Fruit fly (Drosophila melanogaster) whole organism, embryonic: ENCODE data around the gene PIG-U.
A peak's percentile ranks its signal among the peaks of the same experiment; 100 is the strongest.

Experiments
- ATbp ChIP-seq: fragments of 200-800 bp; sonication (Bioruptor generic); optimal IDR thresholded peaks from 2 replicates; lab custom pipeline; 2017; ENCODE audit warnings: missing biosample characterization, mild to moderate bottlenecking, missing genetic modification characterization, missing genetic modification reagents
- Blimp-1 ChIP-seq: fragments of 200-800 bp; sonication (Bioruptor generic); optimal IDR thresholded peaks from 3 replicates; lab custom pipeline; 2018; ENCODE audit warnings: missing biosample characterization, missing genetic modification characterization, mild to moderate bottlenecking, moderate library complexity, missing genetic modification reagents
- CG10366 ChIP-seq: fragments of 200-800 bp; sonication (Bioruptor generic); IDR thresholded peaks from 2 replicates; pipeline ENCODE4 v1.3.6; 2022; ENCODE audit warnings: missing biosample characterization, missing genetic modification characterization
- CG11560 ChIP-seq: fragments of 200-800 bp; sonication (Bioruptor generic); IDR thresholded peaks from 3 replicates; pipeline ENCODE4 v1.3.6; 2022; ENCODE audit warnings: missing biosample characterization, missing genetic modification characterization
- CG12155 ChIP-seq: fragments of 200-800 bp; sonication (Bioruptor generic); optimal IDR thresholded peaks from 3 replicates; lab custom pipeline; 2016; ENCODE audit warnings: missing biosample characterization, missing genetic modification characterization
- CG12942 ChIP-seq: fragments of 200-800 bp; sonication (Bioruptor generic); optimal IDR thresholded peaks from 3 replicates; lab custom pipeline; 2016; ENCODE audit warnings: missing biosample characterization, missing genetic modification characterization
- CG14441 ChIP-seq: fragments of 200-800 bp; sonication (Bioruptor generic); IDR thresholded peaks from 2 replicates; pipeline ENCODE4 v1.3.6; 2022; ENCODE audit warnings: missing biosample characterization, missing genetic modification characterization
- CG14667 ChIP-seq: fragments of 200-800 bp; sonication (Bioruptor generic); IDR thresholded peaks from 2 replicates; pipeline ENCODE4 v1.3.6; 2022; ENCODE audit warnings: missing biosample characterization, missing genetic modification characterization
- CG14710 ChIP-seq: fragments of 200-800 bp; sonication (Bioruptor generic); optimal IDR thresholded peaks from 3 replicates; lab custom pipeline; 2019; ENCODE audit warnings: missing biosample characterization, mild to moderate bottlenecking, missing genetic modification characterization, moderate library complexity
- CG14860 ChIP-seq: fragments of 200-800 bp; sonication (Bioruptor generic); IDR thresholded peaks from 3 replicates; pipeline ENCODE4 v1.3.6; 2022; ENCODE audit warnings: missing biosample characterization, missing genetic modification characterization; ENCODE audit not compliant: partially characterized antibody
- CG1602 ChIP-seq: fragments of 200-800 bp; sonication (Bioruptor generic); optimal IDR thresholded peaks from 3 replicates; lab custom pipeline; 2016; ENCODE audit warnings: missing biosample characterization, missing genetic modification characterization
- CG1647 ChIP-seq: fragments of 200-800 bp; sonication (Bioruptor generic); optimal IDR thresholded peaks from 3 replicates; lab custom pipeline; 2016; ENCODE audit warnings: missing biosample characterization, missing genetic modification characterization
- CG16815 ChIP-seq: fragments of 200-800 bp; sonication (Bioruptor generic); optimal IDR thresholded peaks from 3 replicates; lab custom pipeline; 2017; ENCODE audit warnings: missing biosample characterization, mild to moderate bottlenecking, missing genetic modification characterization
- CG17361 ChIP-seq: fragments of 200-800 bp; sonication (Bioruptor generic); IDR thresholded peaks from 3 replicates; pipeline ENCODE4 v1.3.6; 2022; ENCODE audit warnings: missing biosample characterization, missing genetic modification characterization
- CG18262 ChIP-seq: fragments of 200-800 bp; optimal IDR thresholded peaks from 3 replicates; lab custom pipeline; 2019; ENCODE audit warnings: missing biosample characterization, mild to moderate bottlenecking, missing genetic modification characterization, moderate library complexity
- CG18599 ChIP-seq: fragments of 200-800 bp; sonication (Bioruptor generic); optimal IDR thresholded peaks from 3 replicates; lab custom pipeline; 2017; ENCODE audit warnings: missing biosample characterization, missing genetic modification characterization, mild to moderate bottlenecking, moderate library complexity, missing genetic modification reagents
- CG2875 ChIP-seq: fragments of 200-800 bp; sonication (Bioruptor generic); optimal IDR thresholded peaks from 2 replicates; lab custom pipeline; 2017; ENCODE audit warnings: missing biosample characterization, mild to moderate bottlenecking, missing genetic modification characterization, missing genetic modification reagents
- CG30403 ChIP-seq: fragments of 200-800 bp; sonication (Bioruptor generic); optimal IDR thresholded peaks from 3 replicates; lab custom pipeline; 2016; ENCODE audit warnings: missing biosample characterization, missing genetic modification characterization
- CG31441 ChIP-seq: fragments of 200-800 bp; sonication (Bioruptor generic); IDR thresholded peaks from 2 replicates; pipeline ENCODE4 v1.3.6; 2022; ENCODE audit warnings: missing biosample characterization, missing genetic modification characterization
- CG5180 ChIP-seq: fragments of 200-800 bp; sonication (Bioruptor generic); optimal IDR thresholded peaks from 3 replicates; lab custom pipeline; 2017; ENCODE audit warnings: missing biosample characterization, missing genetic modification characterization, mild to moderate bottlenecking, moderate library complexity, missing genetic modification reagents
- CG6272 ChIP-seq: fragments of 200-800 bp; sonication (Bioruptor generic); IDR thresholded peaks from 2 replicates; pipeline ENCODE4 v1.3.6; 2022; ENCODE audit warnings: missing biosample characterization, missing genetic modification characterization
- CG6689 ChIP-seq: fragments of 200-800 bp; sonication (Bioruptor generic); IDR thresholded peaks from 2 replicates; pipeline ENCODE4 v1.3.6; 2022; ENCODE audit warnings: missing biosample characterization, missing genetic modification characterization
- CG6791 ChIP-seq: fragments of 200-800 bp; sonication (Bioruptor generic); IDR thresholded peaks from 3 replicates; pipeline ENCODE4 v1.3.6; 2022; ENCODE audit warnings: missing biosample characterization, missing genetic modification characterization; ENCODE audit not compliant: partially characterized antibody
- CkIIα-i1 ChIP-seq: fragments of 200-800 bp; sonication (Bioruptor generic); IDR thresholded peaks from 2 replicates; pipeline ENCODE4 v1.3.6; 2022; ENCODE audit warnings: missing biosample characterization, missing genetic modification characterization
- Dbx ChIP-seq: fragments of 200-800 bp; sonication (Bioruptor generic); IDR thresholded peaks from 3 replicates; pipeline ENCODE4 v1.3.6; 2022; ENCODE audit warnings: missing biosample characterization, missing genetic modification characterization
- E2f1 ChIP-seq: fragments of 200-800 bp; sonication (Bioruptor generic); IDR thresholded peaks from 2 replicates; pipeline ENCODE4 v1.3.6; 2022; ENCODE audit warnings: missing biosample characterization, missing genetic modification characterization
- HHEX ChIP-seq: fragments of 200-800 bp; sonication (Bioruptor generic); optimal IDR thresholded peaks from 3 replicates; lab custom pipeline; 2017; ENCODE audit warnings: missing biosample characterization, mild to moderate bottlenecking, missing genetic modification characterization, missing genetic modification reagents
- MBD-R2 ChIP-seq: fragments of 200-800 bp; sonication (Bioruptor generic); IDR thresholded peaks from 2 replicates; pipeline ENCODE4 v1.3.6; 2022; ENCODE audit warnings: missing biosample characterization, missing genetic modification characterization
- Oaz ChIP-seq: fragments of 200-800 bp; sonication (Bioruptor generic); IDR thresholded peaks from 2 replicates; pipeline ENCODE4 v1.3.6; 2022; ENCODE audit warnings: missing biosample characterization, missing genetic modification characterization
- Optix ChIP-seq: fragments of 200-800 bp; sonication (Bioruptor generic); IDR thresholded peaks from 3 replicates; pipeline ENCODE4 v1.3.6; 2022; ENCODE audit warnings: missing biosample characterization, missing genetic modification characterization
- PHDP ChIP-seq: fragments of 200-800 bp; sonication (Bioruptor generic); optimal IDR thresholded peaks from 3 replicates; lab custom pipeline; 2018; ENCODE audit warnings: missing biosample characterization, mild to moderate bottlenecking, missing genetic modification characterization, moderate library complexity
- Ptx1 ChIP-seq: fragments of 200-800 bp; sonication (Bioruptor generic); IDR thresholded peaks from 2 replicates; pipeline ENCODE4 v1.3.6; 2022; ENCODE audit warnings: missing biosample characterization, missing genetic modification characterization
- Taf1 ChIP-seq: fragments of 200-800 bp; sonication (Bioruptor generic); IDR thresholded peaks from 2 replicates; pipeline ENCODE4 v1.3.6; 2022; ENCODE audit warnings: missing biosample characterization, missing genetic modification characterization
- Xbp1 ChIP-seq: fragments of 200-800 bp; sonication (Bioruptor generic); optimal IDR thresholded peaks from 3 replicates; lab custom pipeline; 2016; ENCODE audit warnings: missing biosample characterization, mild to moderate bottlenecking, missing genetic modification characterization
- crol ChIP-seq: fragments of 200-800 bp; sonication (Bioruptor generic); IDR thresholded peaks from 2 replicates; pipeline ENCODE4 v1.3.6; 2022; ENCODE audit warnings: missing biosample characterization, missing genetic modification characterization
- danr ChIP-seq: fragments of 200-800 bp; sonication (Bioruptor generic); IDR thresholded peaks from 2 replicates; pipeline ENCODE4 v1.3.6; 2022; ENCODE audit warnings: missing biosample characterization, missing genetic modification characterization
- dimm ChIP-seq: fragments of 200-800 bp; sonication (Bioruptor generic); IDR thresholded peaks from 2 replicates; pipeline ENCODE4 v1.3.6; 2022; ENCODE audit warnings: missing biosample characterization, missing genetic modification characterization
- esg ChIP-seq: fragments of 200-800 bp; sonication (Bioruptor generic); conservative IDR thresholded peaks from 2 replicates; pipeline ENCODE4 v1.3.6; 2022; ENCODE audit warnings: missing biosample characterization, missing genetic modification characterization
- fd102C ChIP-seq: fragments of 200-800 bp; sonication (Bioruptor generic); optimal IDR thresholded peaks from 2 replicates; lab custom pipeline; 2018; ENCODE audit warnings: missing biosample characterization, mild to moderate bottlenecking, missing genetic modification characterization, moderate library complexity
- gem ChIP-seq: fragments of 200-800 bp; sonication (Bioruptor generic); optimal IDR thresholded peaks from 2 replicates; lab custom pipeline; 2019; ENCODE audit warnings: missing biosample characterization, mild to moderate bottlenecking, missing genetic modification characterization, moderate library complexity
- hbn ChIP-seq: fragments of 200-800 bp; sonication (Bioruptor generic); IDR thresholded peaks from 2 replicates; pipeline ENCODE4 v1.3.6; 2022; ENCODE audit warnings: missing biosample characterization, missing genetic modification characterization; ENCODE audit not compliant: partially characterized antibody
- jigr1 ChIP-seq: fragments of 200-800 bp; sonication (Bioruptor generic); IDR thresholded peaks from 3 replicates; pipeline ENCODE4 v1.3.6; 2022; ENCODE audit warnings: missing biosample characterization, missing genetic modification characterization
- ken ChIP-seq: fragments of 200-800 bp; sonication (Bioruptor generic); IDR thresholded peaks from 3 replicates; pipeline ENCODE4 v1.3.6; 2022; ENCODE audit warnings: missing biosample characterization, missing genetic modification characterization
- klu ChIP-seq: fragments of 200-800 bp; sonication (Bioruptor generic); IDR thresholded peaks from 2 replicates; pipeline ENCODE4 v1.3.6; 2022; ENCODE audit warnings: missing biosample characterization, missing genetic modification characterization
- nerfin-1 ChIP-seq: fragments of 200-800 bp; sonication (Bioruptor generic); optimal IDR thresholded peaks from 3 replicates; lab custom pipeline; 2019; ENCODE audit warnings: missing biosample characterization, mild to moderate bottlenecking, missing genetic modification characterization, moderate library complexity
- nom ChIP-seq: fragments of 200-800 bp; sonication (Bioruptor generic); optimal IDR thresholded peaks from 2 replicates; lab custom pipeline; 2017; ENCODE audit warnings: missing biosample characterization, missing genetic modification characterization, mild to moderate bottlenecking, moderate library complexity, missing genetic modification reagents
- oc ChIP-seq: fragments of 200-800 bp; sonication (Bioruptor generic); optimal IDR thresholded peaks from 2 replicates; lab custom pipeline; 2018; ENCODE audit warnings: missing biosample characterization, mild to moderate bottlenecking, missing genetic modification characterization, moderate library complexity
- pho ChIP-seq: fragments of 200-800 bp; sonication (Bioruptor generic); optimal IDR thresholded peaks from 2 replicates; lab custom pipeline; 2016; ENCODE audit warnings: missing biosample characterization, missing genetic modification characterization
- psq ChIP-seq: fragments of 200-800 bp; sonication (Bioruptor generic); optimal IDR thresholded peaks from 2 replicates; lab custom pipeline; 2017; ENCODE audit warnings: missing biosample characterization, missing genetic modification characterization
- so ChIP-seq: fragments of 200-800 bp; sonication (Bioruptor generic); IDR thresholded peaks from 3 replicates; pipeline ENCODE4 v1.3.6; 2022; ENCODE audit warnings: missing biosample characterization, missing genetic modification characterization
- sqz ChIP-seq: fragments of 200-800 bp; sonication (Bioruptor generic); optimal IDR thresholded peaks from 3 replicates; lab custom pipeline; 2018; ENCODE audit warnings: missing biosample characterization, mild to moderate bottlenecking, missing genetic modification characterization

The PIG-U gene

DNA sequence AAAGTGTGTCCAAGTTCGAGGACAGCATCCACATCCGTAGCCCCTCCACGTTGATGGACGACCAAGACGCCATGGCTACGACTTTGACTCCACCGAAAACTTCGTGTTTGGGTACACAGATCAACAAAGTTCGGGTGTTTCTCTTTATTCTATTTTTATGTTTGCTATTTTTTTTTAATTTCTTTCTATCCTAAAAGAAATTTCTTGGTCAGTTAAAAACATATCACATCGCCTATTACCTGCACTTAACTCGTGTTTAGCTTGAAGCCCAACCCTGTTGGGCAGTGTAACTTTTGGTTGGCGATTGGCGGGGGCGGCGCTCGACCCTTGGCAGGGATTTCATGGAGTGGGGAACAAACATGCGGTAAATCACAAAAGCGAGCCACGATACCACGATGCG lies 41.4 kb upstream of the PIG-U start (continued):
- peak; percentile 29 for TF ChIP-seq CG12155 (GFP tag; lab: Kevin White, UChicago)
- TF ChIP-seq sqz: no peak
- peak; percentile 73; the same call in 1 of the 2 replicates for TF ChIP-seq Ptx1 (GFP tag; lab: Robert Waterston, UW)
- TF ChIP-seq CG14710: peak; percentile 59
- peak; percentile 24 for TF ChIP-seq nerfin-1 (tag; lab: Kevin White, UChicago)
- no peak for TF ChIP-seq hbn (GFP tag; lab: Robert Waterston, UW)
- 0 out of 2 replicates have a peak, but pooled peaks have one; percentile 5 for TF ChIP-seq MBD-R2 (GFP tag; lab: Robert Waterston, UW)
- no peak for TF ChIP-seq PHDP (tag; lab: Kevin White, UChicago)
- peak; percentile 42 for TF ChIP-seq Oaz (GFP tag; lab: Robert Waterston, UW)
- peak; percentile 61 for TF ChIP-seq CG14667 (GFP tag; lab: Robert Waterston, UW)
- TF ChIP-seq Blimp-1 (GFP tag; lab: Kevin White, UChicago): peak; percentile 75
- peak; percentile 45; the same call in 1 of the 2 replicates for TF ChIP-seq klu (GFP tag; lab: Robert Waterston, UW)
- peak; percentile 26 for TF ChIP-seq ATbp (GFP tag; lab: Kevin White, UChicago)
- peak; percentile 57 for TF ChIP-seq CG6272 (GFP tag; lab: Robert Waterston, UW)
- peak; percentile 68 for TF ChIP-seq HHEX (GFP tag; lab: Kevin White, UChicago)
- TF ChIP-seq CG31441: peak; percentile 73
- TF ChIP-seq CG2875: peak; percentile 28
- TF ChIP-seq crol: peak; percentile 42; the same call in 1 of the 2 replicates
- no peak for TF ChIP-seq CkIIα-i1
- peak; percentile 42; the same call in 1 of the 2 replicates for TF ChIP-seq dimm (GFP tag; lab: Robert Waterston, UW)
- peak; percentile 67 for TF ChIP-seq CG14441 (GFP tag; lab: Robert Waterston, UW)
- no peak for TF ChIP-seq danr (GFP tag; lab: Robert Waterston, UW)
- TF ChIP-seq gem (tag; lab: Kevin White, UChicago): peak; percentile 66
- no peak for TF ChIP-seq jigr1 (GFP tag; lab: Robert Waterston, UW)
- peak; percentile 65 for TF ChIP-seq CG10366 (GFP tag; lab: Robert Waterston, UW)
- peak; percentile 59 for TF ChIP-seq CG18262
- TF ChIP-seq CG18599 (GFP tag; lab: Kevin White, UChicago): peak; percentile 77
- TF ChIP-seq pho (GFP tag; lab: Kevin White, UChicago): no peak
- TF ChIP-seq psq (GFP tag; lab: Kevin White, UChicago): no peak
- peak; percentile 78; the same call in 2 of the 3 replicates for TF ChIP-seq ken (GFP tag; lab: Robert Waterston, UW)
- no peak for TF ChIP-seq fd102C (GFP tag; lab: Kevin White, UChicago)
- TF ChIP-seq CG1647: peak; percentile 19
- peak; percentile 47; the same call in 1 of the 3 replicates for TF ChIP-seq CG11560
- TF ChIP-seq CG5180 (GFP tag; lab: Kevin White, UChicago): peak; percentile 32
- TF ChIP-seq oc (tag; lab: Kevin White, UChicago): peak; percentile 10
- peak; percentile 5 for TF ChIP-seq CG12942 (GFP tag; lab: Kevin White, UChicago)
- peak; percentile 69 for TF ChIP-seq CG6689 (GFP tag; lab: Robert Waterston, UW)
- TF ChIP-seq CG16815 (GFP tag; lab: Kevin White, UChicago): peak; percentile 42
- TF ChIP-seq so: 0 out of 3 replicates have a peak, but pooled peaks have one; percentile 40
- no peak for TF ChIP-seq Dbx (GFP tag; lab: Robert Waterston, UW)
- TF ChIP-seq Taf1: no peak
- TF ChIP-seq CG14860 (GFP tag; lab: Robert Waterston, UW): no peak
- peak; percentile 54 for TF ChIP-seq E2f1
- peak; percentile 57 for TF ChIP-seq Xbp1 (GFP tag; lab: Kevin White, UChicago)
- no peak for TF ChIP-seq CG6791
- peak; percentile 47; the same call in 1 of the 3 replicates for TF ChIP-seq Optix (GFP tag; lab: Robert Waterston, UW)
- peak; percentile 77 for TF ChIP-seq nom (GFP tag; lab: Kevin White, UChicago)
- TF ChIP-seq CG17361 (GFP tag; lab: Robert Waterston, UW): peak; percentile 59
- peak; percentile 5 for TF ChIP-seq CG1602
- TF ChIP-seq esg (GFP tag; lab: Robert Waterston, UW): peak; percentile 38; the same call in 1 of the 2 replicates
- peak; percentile 37 for TF ChIP-seq CG30403 (GFP tag; lab: Kevin White, UChicago)
